Fruit fly (Drosophila melanogaster) whole organism, prepupa: ENCODE data around the gene CG18563.

ENCODE experiments used
- Blimp-1 ChIP-seq: fragments of 200-800 bp; sonication (Bioruptor generic); optimal IDR thresholded peaks from 3 replicates; lab custom pipeline; 2017; ENCODE audit warnings: missing biosample characterization, missing genetic modification characterization, mild to moderate bottlenecking, moderate library complexity, missing genetic modification reagents
- CG10631 ChIP-seq: fragments of 200-800 bp; sonication (Bioruptor generic); optimal IDR thresholded peaks from 2 replicates; lab custom pipeline; 2016; ENCODE audit warnings: missing biosample characterization, missing genetic modification characterization
- CG10669 ChIP-seq: fragments of 200-800 bp; sonication (Bioruptor generic); optimal IDR thresholded peaks from 3 replicates; lab custom pipeline; 2018; ENCODE audit warnings: missing biosample characterization, mild to moderate bottlenecking, missing genetic modification characterization, moderate library complexity
- CG11294 ChIP-seq: fragments of 200-800 bp; sonication (Bioruptor generic); IDR thresholded peaks from 2 replicates; pipeline ENCODE4 v1.3.6; 2022; ENCODE audit warnings: missing biosample characterization, missing genetic modification characterization
- CG11902 ChIP-seq: fragments of 200-800 bp; sonication (Bioruptor generic); optimal IDR thresholded peaks from 3 replicates; lab custom pipeline; 2016; ENCODE audit warnings: missing biosample characterization, missing genetic modification characterization
- CG15336 ChIP-seq: fragments of 200-800 bp; sonication (Bioruptor generic); IDR thresholded peaks from 2 replicates; pipeline ENCODE4 v1.3.6; 2022; ENCODE audit warnings: missing biosample characterization, missing genetic modification characterization
- CG1621 ChIP-seq: fragments of 200-800 bp; sonication (Bioruptor generic); optimal IDR thresholded peaks from 3 replicates; lab custom pipeline; 2018; ENCODE audit warnings: missing biosample characterization, mild to moderate bottlenecking, missing genetic modification characterization
- CG16779 ChIP-seq: fragments of 200-800 bp; sonication (Bioruptor generic); optimal IDR thresholded peaks from 3 replicates; lab custom pipeline; 2017; ENCODE audit warnings: missing biosample characterization, mild to moderate bottlenecking, missing genetic modification characterization
- CG32006 ChIP-seq: fragments of 200-800 bp; sonication (Bioruptor generic); optimal IDR thresholded peaks from 3 replicates; lab custom pipeline; 2017; ENCODE audit warnings: missing biosample characterization, mild to moderate bottlenecking, missing genetic modification characterization
- CG3919 ChIP-seq: fragments of 200-800 bp; sonication (Bioruptor generic); optimal IDR thresholded peaks from 3 replicates; lab custom pipeline; 2016; ENCODE audit warnings: missing biosample characterization, missing genetic modification characterization
- CG6163 ChIP-seq: fragments of 200-800 bp; sonication (Bioruptor generic); IDR thresholded peaks from 3 replicates; pipeline ENCODE4 v1.3.6; 2022; ENCODE audit warnings: missing biosample characterization, missing genetic modification characterization
- CG6276 ChIP-seq: fragments of 200-800 bp; sonication (Bioruptor generic); optimal IDR thresholded peaks from 2 replicates; lab custom pipeline; 2017; ENCODE audit warnings: missing biosample characterization, mild to moderate bottlenecking, missing genetic modification characterization
- CG6792 ChIP-seq: fragments of 200-800 bp; sonication (Bioruptor generic); optimal IDR thresholded peaks from 3 replicates; lab custom pipeline; 2016; ENCODE audit warnings: missing biosample characterization, missing genetic modification characterization
- CG6854 ChIP-seq: fragments of 200-800 bp; sonication (Bioruptor generic); optimal IDR thresholded peaks from 2 replicates; lab custom pipeline; 2017; ENCODE audit warnings: missing biosample characterization, mild to moderate bottlenecking, missing genetic modification characterization
- CG8319 ChIP-seq: fragments of 200-800 bp; sonication (Bioruptor generic); optimal IDR thresholded peaks from 3 replicates; lab custom pipeline; 2016; ENCODE audit warnings: missing biosample characterization, missing genetic modification characterization
- CG9139 ChIP-seq: fragments of 200-800 bp; sonication (Bioruptor generic); optimal IDR thresholded peaks from 3 replicates; lab custom pipeline; 2017; ENCODE audit warnings: missing biosample characterization, mild to moderate bottlenecking, missing genetic modification characterization
- Eip78C ChIP-seq: fragments of 200-800 bp; sonication (Bioruptor generic); peaks from one replicate; lab custom pipeline; 2016; ENCODE audit warnings: missing biosample characterization, missing genetic modification characterization
- Eip93F ChIP-seq: fragments of 200-800 bp; sonication (Bioruptor generic); optimal IDR thresholded peaks from 2 replicates; lab custom pipeline; 2016; ENCODE audit warnings: missing biosample characterization, mild to moderate bottlenecking, missing genetic modification characterization
- Ets21C ChIP-seq: fragments of 200-800 bp; sonication (Bioruptor generic); optimal IDR thresholded peaks from 3 replicates; lab custom pipeline; 2016; ENCODE audit warnings: missing biosample characterization, missing genetic modification characterization
- Ets96B ChIP-seq: fragments of 200-800 bp; optimal IDR thresholded peaks from 2 replicates; lab custom pipeline; 2019; ENCODE audit warnings: missing biosample characterization, mild to moderate bottlenecking, missing genetic modification characterization, moderate library complexity
- Gug ChIP-seq: fragments of 200-800 bp; sonication (Bioruptor generic); IDR thresholded peaks from 2 replicates; pipeline ENCODE4 v1.3.6; 2022; ENCODE audit warnings: missing biosample characterization, missing genetic modification characterization
- Hr38 ChIP-seq: sonication (Bioruptor generic); optimal IDR thresholded peaks from 2 replicates; lab custom pipeline; 2016; ENCODE audit warnings: missing biosample characterization, missing genetic modification characterization
- Hr39 ChIP-seq: fragments of 200-800 bp; sonication (Bioruptor generic); optimal IDR thresholded peaks from 2 replicates; lab custom pipeline; 2016; ENCODE audit warnings: missing biosample characterization, missing genetic modification characterization
- Hr4 ChIP-seq: fragments of 200-800 bp; sonication (Bioruptor generic); optimal IDR thresholded peaks from 3 replicates; lab custom pipeline; 2016; ENCODE audit warnings: missing biosample characterization, missing genetic modification characterization
- Met ChIP-seq: fragments of 200-800 bp; sonication (Bioruptor generic); optimal IDR thresholded peaks from 3 replicates; lab custom pipeline; 2016; ENCODE audit warnings: missing biosample characterization, missing genetic modification characterization
- OdsH ChIP-seq: fragments of 200-800 bp; sonication (Bioruptor generic); optimal IDR thresholded peaks from 3 replicates; lab custom pipeline; 2016; ENCODE audit warnings: missing biosample characterization, missing genetic modification characterization
- Smox ChIP-seq: fragments of 200-800 bp; sonication (Bioruptor generic); optimal IDR thresholded peaks from 3 replicates; lab custom pipeline; 2016; ENCODE audit warnings: missing biosample characterization, missing genetic modification characterization
- Sox102F ChIP-seq: fragments of 200-800 bp; sonication (Bioruptor generic); optimal IDR thresholded peaks from 2 replicates; lab custom pipeline; 2016; ENCODE audit warnings: missing biosample characterization, mild to moderate bottlenecking, missing genetic modification characterization
- Sox15 ChIP-seq: fragments of 200-800 bp; sonication (Bioruptor generic); optimal IDR thresholded peaks from 3 replicates; lab custom pipeline; 2016; ENCODE audit warnings: missing biosample characterization, missing genetic modification characterization
- achi ChIP-seq: fragments of 200-800 bp; sonication (Bioruptor generic); optimal IDR thresholded peaks from 3 replicates; lab custom pipeline; 2016; ENCODE audit warnings: missing biosample characterization, missing genetic modification characterization
- acj6 ChIP-seq: fragments of 200-800 bp; sonication (Bioruptor generic); optimal IDR thresholded peaks from 3 replicates; lab custom pipeline; 2016; ENCODE audit warnings: missing biosample characterization, missing genetic modification characterization
- dac ChIP-seq: fragments of 200-800 bp; sonication (Bioruptor generic); optimal IDR thresholded peaks from 2 replicates; lab custom pipeline; 2017; ENCODE audit warnings: missing biosample characterization, mild to moderate bottlenecking, missing genetic modification characterization
- dsx ChIP-seq: fragments of 200-800 bp; optimal IDR thresholded peaks from 3 replicates; lab custom pipeline; 2019; ENCODE audit warnings: missing biosample characterization, mild to moderate bottlenecking, missing genetic modification characterization, moderate library complexity; ENCODE audit not compliant: poor library complexity, severe bottlenecking
- esn ChIP-seq: fragments of 200-800 bp; sonication (Bioruptor generic); optimal IDR thresholded peaks from 2 replicates; lab custom pipeline; 2016; ENCODE audit warnings: missing biosample characterization, mild to moderate bottlenecking, missing genetic modification characterization, moderate library complexity
- fd85E ChIP-seq: fragments of 200-800 bp; sonication (Bioruptor generic); optimal IDR thresholded peaks from 3 replicates; lab custom pipeline; 2016; ENCODE audit warnings: missing biosample characterization, missing genetic modification characterization
- fkh ChIP-seq: fragments of 200-800 bp; sonication (Bioruptor generic); optimal IDR thresholded peaks from 3 replicates; lab custom pipeline; 2017; ENCODE audit warnings: missing biosample characterization, mild to moderate bottlenecking, missing genetic modification characterization, moderate library complexity
- lz ChIP-seq: fragments of 200-800 bp; sonication (Bioruptor generic); optimal IDR thresholded peaks from 3 replicates; lab custom pipeline; 2016; ENCODE audit warnings: missing biosample characterization, missing genetic modification characterization
- net ChIP-seq: fragments of 200-800 bp; sonication (Bioruptor generic); optimal IDR thresholded peaks from 3 replicates; lab custom pipeline; 2016; ENCODE audit warnings: missing biosample characterization, missing genetic modification characterization
- salr ChIP-seq, 2 experiments: fragments of 200-800 bp; sonication (Bioruptor generic); optimal IDR thresholded peaks; 3 replicates each; lab custom pipeline; 2016 to 2018; ENCODE audit warnings: missing biosample characterization in 2 of 2, missing genetic modification characterization in 2 of 2, mild to moderate bottlenecking in 1 of 2
- spab ChIP-seq: fragments of 200-800 bp; sonication (Bioruptor generic); optimal IDR thresholded peaks from 2 replicates; lab custom pipeline; 2017; ENCODE audit warnings: missing biosample characterization, mild to moderate bottlenecking, missing genetic modification characterization, missing genetic modification reagents
- ss ChIP-seq, 2 experiments: fragments of 200-800 bp; sonication (Bioruptor generic); optimal IDR thresholded peaks; 2 replicates in 1 of 2; 3 replicates in 1 of 2; lab custom pipeline; 2017 to 2018; ENCODE audit warnings: mild to moderate bottlenecking in 2 of 2, missing biosample characterization in 2 of 2, missing genetic modification characterization in 2 of 2, moderate library complexity in 1 of 2
- topi ChIP-seq: fragments of 200-800 bp; sonication (Bioruptor generic); optimal IDR thresholded peaks from 3 replicates; lab custom pipeline; 2016; ENCODE audit warnings: missing biosample characterization, missing genetic modification characterization
- vri ChIP-seq: fragments of 200-800 bp; sonication (Bioruptor generic); optimal IDR thresholded peaks from 3 replicates; lab custom pipeline; 2016; ENCODE audit warnings: missing biosample characterization, mild to moderate bottlenecking, missing genetic modification characterization

The CG18563 gene

dm6 chr2L:17450505-17451415 lies 7.1 kb downstream of the CG18563 start (continued):
- TF ChIP-seq CG9139 (no peak), Eip78C (GFP tag; lab: Kevin White, UChicago) (peak; percentile 96), Eip93F (no peak), CG6854 (GFP tag; lab: Kevin White, UChicago) (peak; percentile 23), dsx (GFP tag; lab: Kevin White, UChicago) (no peak), CG6276 (GFP tag; lab: Kevin White, UChicago) (peak; percentile 69), CG10669 (GFP tag; lab: Kevin White, UChicago) (peak; percentile 71), CG6792 (GFP tag; lab: Kevin White, UChicago) (peak; percentile 77), salr (GFP tag; optimal IDR thresholded peaks at IDR 0.05; lab: Kevin White, UChicago) (peak; percentile 32 to 72), achi (GFP tag; lab: Kevin White, UChicago) (peak; percentile 72)

- TF ChIP-seq CG8319 (GFP tag; lab: Kevin White, UChicago) (no peak), Smox (GFP tag; lab: Kevin White, UChicago) (peak; percentile 49), CG6163 (GFP tag; lab: Robert Waterston, UW) (no peak; the same call in 1 of the 3 replicates), Hr39 (GFP tag; lab: Kevin White, UChicago) (peak; percentile 35), CG10631 (GFP tag; lab: Kevin White, UChicago) (peak; percentile 36), vri (GFP tag; lab: Kevin White, UChicago) (peak; percentile 72), fkh (peak; percentile 80), Sox15 (GFP tag; lab: Kevin White, UChicago) (peak; percentile 20), Hr4 (GFP tag; lab: Kevin White, UChicago) (peak; percentile 78), Met (peak; percentile 51), esn (GFP tag; lab: Kevin White, UChicago) (peak; percentile 36), Hr38 (GFP tag; lab: Kevin White, UChicago) (no peak), Ets21C (no peak), Eip78C (GFP tag; lab: Kevin White, UChicago) (peak; percentile 89), Blimp-1 (GFP tag; lab: Kevin White, UChicago) (peak; percentile 9), CG11294 (GFP tag; lab: Robert Waterston, UW) (peak; percentile 41; the same call in 1 of the 2 replicates), OdsH (GFP tag; lab: Kevin White, UChicago) (peak; percentile 67), CG6276 (GFP tag; lab: Kevin White, UChicago) (peak; percentile 75), Eip93F (no peak), CG32006 (GFP tag; lab: Kevin White, UChicago) (peak; percentile 91), acj6 (peak; percentile 36), ss (GFP tag; optimal IDR thresholded peaks at IDR 0.05; lab: Kevin White, UChicago) (peak in 1 of 2 experiments; percentile 58), Ets96B (tag; lab: Kevin White, UChicago) (peak; percentile 36), net (peak; percentile 65), lz (GFP tag; lab: Kevin White, UChicago) (peak; percentile 2), achi (GFP tag; lab: Kevin White, UChicago) (peak; percentile 25), spab (GFP tag; lab: Kevin White, UChicago) (peak; percentile 42), topi (peak; percentile 28), dsx (GFP tag; lab: Kevin White, UChicago) (peak; percentile 4), CG10669 (GFP tag; lab: Kevin White, UChicago) (peak; percentile 26), fd85E (GFP tag; lab: Kevin White, UChicago) (no peak), CG15336 (GFP tag; lab: Robert Waterston, UW) (peak; percentile 70), Sox102F (GFP tag; lab: Kevin White, UChicago) (peak; percentile 9), Gug (GFP tag; lab: Robert Waterston, UW) (no peak), dac (GFP tag; lab: Kevin White, UChicago) (peak; percentile 68), salr (GFP tag; optimal IDR thresholded peaks at IDR 0.05; lab: Kevin White, UChicago) (peak in 1 of 2 experiments; percentile 79), CG9139 (peak; percentile 2), CG6854 (GFP tag; lab: Kevin White, UChicago) (no peak), CG1621 (tag; lab: Kevin White, UChicago) (peak; percentile 58), CG3919 (GFP tag; lab: Kevin White, UChicago) (peak; percentile 43), CG11902 (GFP tag; lab: Kevin White, UChicago) (no peak), CG16779 (no peak), CG6792 (GFP tag; lab: Kevin White, UChicago) (peak; percentile 34)
Observed at dm6 chr2L:17449608-17450504, 8.0 kb downstream of the CG18563 start, which contains the start of gene dl. dl (minus strand) TSS chr2L:17450364.
